Worm (Caenorhabditis elegans) whole organism, L4 larva: ENCODE results near the gene slc-25A10.

Source experiments
- F10B5.3 ChIP-seq: sonication (generic microtip); optimal IDR thresholded peaks from 2 replicates; lab custom pipeline; 2016; ENCODE audit warnings: mild to moderate bottlenecking, missing genetic modification characterization, missing compliant biosample characterization
- F44E2.7 ChIP-seq: fragments of 200-800 bp; sonication (Bioruptor generic); IDR thresholded peaks from 2 replicates; pipeline ENCODE4 v2.1.2; 2022; ENCODE audit warnings: missing genetic modification characterization, missing compliant biosample characterization
- T26A8.4 ChIP-seq: fragments of 200-800 bp; sonication (Bioruptor generic); IDR thresholded peaks from 2 replicates; pipeline ENCODE4 v1.3.6; 2022; ENCODE audit warnings: missing genetic modification characterization, missing compliant biosample characterization
- ZK546.5 ChIP-seq, 2 experiments: sonication (generic microtip); optimal IDR thresholded peaks; 2 replicates each; lab custom pipeline; 2017; ENCODE audit warnings: missing biosample characterization in 2 of 2, missing genetic modification characterization in 2 of 2
- aha-1 ChIP-seq: fragments of 150-350 bp; peaks from one replicate; lab custom pipeline; 2014; ENCODE audit warnings: missing biosample characterization, missing genetic modification characterization
- ama-1 ChIP-seq: fragments of 150-350 bp; optimal IDR thresholded peaks from 2 replicates; lab custom pipeline; 2014; ENCODE audit warnings: inconsistent platforms, mixed read lengths
- attf-4 ChIP-seq: sonication (generic microtip); optimal IDR thresholded peaks from 3 replicates; lab custom pipeline; 2017; ENCODE audit warnings: missing biosample characterization, missing genetic modification characterization
- daf-16 ChIP-seq, 3 experiments: sonication (generic microtip); optimal IDR thresholded peaks; 2 replicates each; lab custom pipeline; 2016 to 2017; ENCODE audit warnings: missing genetic modification characterization in 3 of 3, missing genetic modification reagents in 3 of 3, mild to moderate bottlenecking in 2 of 3, missing compliant biosample characterization in 2 of 3, missing biosample characterization in 1 of 3, moderate library complexity in 1 of 3
- daf-8 ChIP-seq: fragments of 200-800 bp; sonication (Bioruptor generic); IDR thresholded peaks from 2 replicates; pipeline ENCODE4 v1.3.6; 2022; ENCODE audit warnings: missing genetic modification characterization, missing compliant biosample characterization
- dmd-6 ChIP-seq: fragments of 200-800 bp; sonication (Bioruptor generic); IDR thresholded peaks from 2 replicates; pipeline ENCODE4 v1.3.6; 2022; ENCODE audit warnings: missing genetic modification reagents, missing genetic modification characterization, missing compliant biosample characterization
- dpl-1 ChIP-seq: fragments of 150-350 bp; optimal IDR thresholded peaks from 2 replicates; lab custom pipeline; 2014; ENCODE audit warnings: missing biosample characterization, missing genetic modification reagents, missing genetic modification characterization
- duxl-1 ChIP-seq: sonication (generic microtip); optimal IDR thresholded peaks from 2 replicates; lab custom pipeline; 2016; ENCODE audit warnings: mild to moderate bottlenecking, missing genetic modification characterization, moderate library complexity, missing compliant biosample characterization; ENCODE audit not compliant: poor library complexity
- dve-1 ChIP-seq: sonication (generic microtip); optimal IDR thresholded peaks from 2 replicates; lab custom pipeline; 2017; ENCODE audit warnings: antibody characterized with exemption, mild to moderate bottlenecking, missing genetic modification characterization, missing compliant biosample characterization; ENCODE audit not compliant: insufficient read depth
- fkh-10 ChIP-seq: fragments of 150-350 bp; optimal IDR thresholded peaks from 2 replicates; lab custom pipeline; 2014; ENCODE audit warnings: missing biosample characterization, missing genetic modification reagents, missing genetic modification characterization
- fos-1 ChIP-seq: fragments of 150-350 bp; optimal IDR thresholded peaks from 2 replicates; lab custom pipeline; 2014; ENCODE audit warnings: missing biosample characterization, missing genetic modification characterization
- hif-1 ChIP-seq, 2 experiments: sonication (generic microtip); optimal IDR thresholded peaks; 2 replicates each; lab custom pipeline; 2016 to 2017; ENCODE audit warnings: missing compliant biosample characterization in 2 of 2, missing genetic modification characterization in 2 of 2, missing genetic modification reagents in 2 of 2, missing genotype in 2 of 2, mild to moderate bottlenecking in 1 of 2
- hlh-11 ChIP-seq: fragments of 200-800 bp; sonication (Bioruptor generic); optimal IDR thresholded peaks from 2 replicates; lab custom pipeline; 2018; ENCODE audit warnings: mild to moderate bottlenecking, missing genetic modification characterization, missing compliant biosample characterization
- hlh-30 ChIP-seq: sonication (generic microtip); optimal IDR thresholded peaks from 2 replicates; lab custom pipeline; 2017; ENCODE audit warnings: antibody characterized with exemption, mild to moderate bottlenecking, missing genetic modification characterization, missing compliant biosample characterization; ENCODE audit not compliant: insufficient read depth
- hmg-1.1 ChIP-seq: fragments of 200-800 bp; sonication (Bioruptor generic); IDR thresholded peaks from 2 replicates; pipeline ENCODE4 v1.3.6; 2022; ENCODE audit warnings: missing genetic modification reagents, missing genetic modification characterization, missing compliant biosample characterization
- lim-7 ChIP-seq: fragments of 200-800 bp; sonication (Bioruptor generic); IDR thresholded peaks from 2 replicates; pipeline ENCODE4 v1.3.6; 2022; ENCODE audit warnings: missing genetic modification characterization, missing compliant biosample characterization
- lin-1 ChIP-seq: fragments of 200-800 bp; sonication (Bioruptor generic); IDR thresholded peaks from 2 replicates; pipeline ENCODE4 v1.3.6; 2022; ENCODE audit warnings: missing genetic modification reagents, missing genetic modification characterization, missing compliant biosample characterization
- lin-13 ChIP-seq: fragments of 150-350 bp; optimal IDR thresholded peaks from 2 replicates; lab custom pipeline; 2014; ENCODE audit warnings: missing biosample characterization, missing genetic modification reagents, missing genetic modification characterization
- lin-38 ChIP-seq: fragments of 200-800 bp; sonication (Bioruptor generic); IDR thresholded peaks from 2 replicates; pipeline ENCODE4 v1.3.6; 2022; ENCODE audit warnings: missing genetic modification reagents, missing genetic modification characterization, missing compliant biosample characterization
- lsy-2 ChIP-seq, 2 experiments: fragments of 150-350 bp in 1 of 2; sonication (generic microtip) in 1 of 2; optimal IDR thresholded peaks; 2 replicates each; lab custom pipeline; 2014 to 2017; ENCODE audit warnings: missing biosample characterization in 2 of 2, missing genetic modification characterization in 2 of 2
- madf-9 ChIP-seq: fragments of 200-800 bp; sonication (Bioruptor generic); conservative IDR thresholded peaks from 2 replicates; pipeline ENCODE4 v1.3.6; 2022; ENCODE audit warnings: missing genetic modification reagents, missing genetic modification characterization, missing compliant biosample characterization
- mdl-1 ChIP-seq, 2 experiments: fragments of 150-350 bp in 1 of 2; sonication (generic microtip) in 1 of 2; optimal IDR thresholded peaks; 2 replicates each; lab custom pipeline; 2014 to 2017; ENCODE audit warnings: missing biosample characterization in 2 of 2, missing genetic modification characterization in 2 of 2
- mdt-29 ChIP-seq: fragments of 200-800 bp; sonication (Bioruptor generic); IDR thresholded peaks from 2 replicates; pipeline ENCODE4 v1.3.6; 2022; ENCODE audit warnings: missing genetic modification reagents, missing genetic modification characterization, missing compliant biosample characterization
- mep-1 ChIP-seq: fragments of 150-350 bp; sonication (generic microtip); optimal IDR thresholded peaks from 3 replicates; lab custom pipeline; 2014; ENCODE audit warnings: missing biosample characterization, missing genetic modification characterization
- mxl-2 ChIP-seq: fragments of 200-800 bp; sonication (Bioruptor generic); conservative IDR thresholded peaks from 2 replicates; pipeline ENCODE4 v1.3.6; 2022; ENCODE audit warnings: missing genetic modification reagents, missing genetic modification characterization, missing compliant biosample characterization
- nhr-11 ChIP-seq: fragments of 150-350 bp; optimal IDR thresholded peaks from 2 replicates; lab custom pipeline; 2014; ENCODE audit warnings: missing biosample characterization, missing genetic modification characterization
- nhr-28 ChIP-seq: fragments of 150-350 bp; optimal IDR thresholded peaks from 2 replicates; lab custom pipeline; 2014; ENCODE audit warnings: missing biosample characterization, missing genetic modification characterization
- nhr-48 ChIP-seq: sonication (generic microtip); optimal IDR thresholded peaks from 2 replicates; lab custom pipeline; 2016; ENCODE audit warnings: mild to moderate bottlenecking, missing genetic modification characterization, missing compliant biosample characterization
- nhr-76 ChIP-seq: fragments of 150-350 bp; optimal IDR thresholded peaks from 2 replicates; lab custom pipeline; 2014; ENCODE audit warnings: missing biosample characterization, missing genetic modification characterization
- pha-4 ChIP-seq, 2 experiments: fragments of 150-350 bp in 1 of 2; fragments of 200-800 bp in 1 of 2; sonication (Bioruptor generic) in 1 of 2; IDR thresholded peaks in 1 of 2; optimal IDR thresholded peaks in 1 of 2; 2 replicates each; pipeline versions ENCODE4 v1.3.6 to Lab custom; 2014 to 2022; ENCODE audit warnings: missing genetic modification characterization in 2 of 2, missing genetic modification reagents in 2 of 2, missing biosample characterization in 1 of 2, missing compliant biosample characterization in 1 of 2
- set-16 ChIP-seq: fragments of 200-800 bp; sonication (Bioruptor generic); IDR thresholded peaks from 2 replicates; pipeline ENCODE4 v1.3.6; 2022; ENCODE audit warnings: missing genetic modification reagents, missing genetic modification characterization, missing compliant biosample characterization
- spr-1 ChIP-seq: sonication (generic microtip); optimal IDR thresholded peaks from 2 replicates; lab custom pipeline; 2016; ENCODE audit warnings: mild to moderate bottlenecking, missing genetic modification characterization, missing compliant biosample characterization
- tag-97 ChIP-seq: fragments of 200-800 bp; sonication (Bioruptor generic); IDR thresholded peaks from 2 replicates; pipeline ENCODE4 v1.3.6; 2022; ENCODE audit warnings: missing genetic modification characterization, missing compliant biosample characterization
- tra-1 ChIP-seq: fragments of 200-800 bp; sonication (Bioruptor generic); IDR thresholded peaks from 2 replicates; pipeline ENCODE4 v1.3.6; 2022; ENCODE audit warnings: missing genetic modification reagents, missing genetic modification characterization, missing compliant biosample characterization
- unc-62 ChIP-seq, 3 experiments: fragments of 150-350 bp in 1 of 3; sonication (generic microtip); optimal IDR thresholded peaks in 2 of 3; peaks in 1 of 3; 1 replicate in 1 of 3; 2 replicates in 2 of 3; lab custom pipeline; 2014 to 2017; ENCODE audit warnings: missing biosample characterization in 3 of 3, missing genetic modification characterization in 3 of 3, missing genetic modification reagents in 3 of 3, missing genotype in 1 of 3
- zag-1 ChIP-seq: fragments of 150-350 bp; optimal IDR thresholded peaks from 2 replicates; lab custom pipeline; 2014; ENCODE audit warnings: missing biosample characterization, missing genetic modification characterization
- ztf-11 ChIP-seq: fragments of 150-350 bp; optimal IDR thresholded peaks from 2 replicates; lab custom pipeline; 2014; ENCODE audit warnings: missing biosample characterization, missing genetic modification characterization

Gene slc-25A10

ce11 chrX:6747906-6748356, 22.5 kb upstream of the slc-25A10 start (continued):
- peak; percentile 33 for TF ChIP-seq F10B5.3 (tag; lab: Kevin White, UChicago)
- peak; percentile 83 for TF ChIP-seq mxl-2 (GFP tag; lab: Robert Waterston, UW)
- TF ChIP-seq nhr-76 (tag; lab: Kevin White, UChicago), result no peak
- TF ChIP-seq aha-1 (tag; lab: Kevin White, UChicago), result peak; percentile 95
- TF ChIP-seq T26A8.4, result 0 out of 2 replicates have a peak, but pooled peaks have one; percentile 18
- TF ChIP-seq duxl-1 (tag; lab: Kevin White, UChicago), result peak; percentile 19
- peak; percentile 65; the same call in 1 of the 2 replicates for TF ChIP-seq tra-1 (GFP tag; lab: Robert Waterston, UW)
- peak in 1 of 2 experiments; percentile 99 for TF ChIP-seq mdl-1 (tag; optimal IDR thresholded peaks at IDR 0.05; lab: Kevin White, UChicago)
- TF ChIP-seq dmd-6 (GFP tag; lab: Robert Waterston, UW), result peak; percentile 97
- TF ChIP-seq unc-62 (GFP tag; optimal IDR thresholded peaks at IDR 0.05 in 1 of 2; lab: Kevin White, UChicago), result peak in 1 of 2 experiments; percentile 49
- TF ChIP-seq unc-62 (tag; optimal IDR thresholded peaks at IDR 0.05; lab: Kevin White, UChicago), result no peak
- peak; percentile 94 for TF ChIP-seq nhr-48
- peak; percentile 45 for TF ChIP-seq lin-38 (GFP tag; lab: Robert Waterston, UW)
- TF ChIP-seq fos-1, result no peak
- no peak for TF ChIP-seq tag-97 (GFP tag; lab: Robert Waterston, UW)
- peak; percentile 41 for TF ChIP-seq mep-1 (tag; lab: Kevin White, UChicago)
- TF ChIP-seq hlh-11 (tag; lab: Kevin White, UChicago), result peak; percentile 95
- no peak for TF ChIP-seq daf-8 (GFP tag; lab: Robert Waterston, UW)
- TF ChIP-seq set-16, result peak; percentile 39
- TF ChIP-seq lsy-2 (tag; optimal IDR thresholded peaks at IDR 0.05; lab: Kevin White, UChicago), result peak in 1 of 2 experiments; percentile 45

- TF ChIP-seq pha-4 (GFP tag; IDR thresholded peaks at IDR 0.05; lab: Robert Waterston, UW), result no peak
- TF ChIP-seq pha-4 (tag; optimal IDR thresholded peaks at IDR 0.05; lab: Kevin White, UChicago), result peak; percentile 34
- TF ChIP-seq fkh-10 (GFP tag; lab: Kevin White, UChicago), result no peak
- 0 out of 2 replicates have a peak, but pooled peaks have one; percentile 4 for TF ChIP-seq mdt-29
- TF ChIP-seq aha-1 (tag; lab: Kevin White, UChicago), result peak; percentile 97
- no peak for TF ChIP-seq lim-7 (GFP tag; lab: Robert Waterston, UW)
- TF ChIP-seq mdl-1 (tag; optimal IDR thresholded peaks at IDR 0.05; lab: Kevin White, UChicago), result peak in 1 of 2 experiments; percentile 89
- TF ChIP-seq attf-4 (tag; lab: Kevin White, UChicago), result no peak
- peak in 1 of 2 experiments; percentile 14 for TF ChIP-seq lsy-2 (tag; optimal IDR thresholded peaks at IDR 0.05; lab: Kevin White, UChicago)
- 0 out of 2 replicates have a peak, but pooled peaks have one; percentile 11 for TF ChIP-seq hmg-1.1 (GFP tag; lab: Robert Waterston, UW)
- peak; percentile 7 for TF ChIP-seq dve-1 (tag; lab: Kevin White, UChicago)
- peak in 1 of 2 experiments; percentile 31 for TF ChIP-seq unc-62 (GFP tag; optimal IDR thresholded peaks at IDR 0.05 in 1 of 2; lab: Kevin White, UChicago)
- TF ChIP-seq unc-62 (tag; optimal IDR thresholded peaks at IDR 0.05; lab: Kevin White, UChicago), result no peak
- TF ChIP-seq hif-1 (tag; optimal IDR thresholded peaks at IDR 0.05; lab: Kevin White, UChicago), result peak in 1 of 2 experiments; percentile 64
- TF ChIP-seq hlh-30, result peak; percentile 54
- peak; percentile 29; the same call in 1 of the 2 replicates for TF ChIP-seq lin-38 (GFP tag; lab: Robert Waterston, UW)
- TF ChIP-seq ama-1 (lab: Kevin White, UChicago), result peak; percentile 46
These were observed 21.4 kb upstream of the slc-25A10 start for ce11 chrX:6746849-6747248.

DNA sequence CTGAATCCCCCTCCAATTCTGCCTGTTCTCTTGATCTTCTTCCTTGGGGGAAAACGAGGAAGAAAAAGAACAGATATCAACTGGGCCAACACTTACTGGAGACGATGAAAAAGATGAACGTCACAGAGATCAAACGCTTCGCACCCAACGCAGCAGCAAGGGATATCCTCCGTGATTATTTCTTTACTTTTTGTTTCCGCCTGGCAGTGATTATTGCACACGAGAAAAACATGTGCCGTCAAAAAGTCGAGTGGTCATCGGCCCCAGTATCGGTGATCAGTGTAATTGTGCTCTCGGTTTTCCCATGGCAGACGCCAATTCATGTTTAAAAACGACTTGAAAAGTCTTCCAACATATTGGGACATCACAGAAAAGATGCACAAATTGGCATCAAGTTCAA, 20.0 kb upstream of the slc-25A10 start:
- TF ChIP-seq dpl-1 (GFP tag; lab: Kevin White, UChicago) (no peak), mdl-1 (tag; optimal IDR thresholded peaks at IDR 0.05; lab: Kevin White, UChicago) (peak in 1 of 2 experiments; percentile 93), dmd-6 (GFP tag; lab: Robert Waterston, UW) (0 out of 2 replicates have a peak, but pooled peaks have one; percentile 11), hlh-11 (tag; lab: Kevin White, UChicago) (peak; percentile 70), nhr-11 (tag; lab: Kevin White, UChicago) (peak; percentile 77), ztf-11 (no peak), spr-1 (no peak), hif-1 (tag; optimal IDR thresholded peaks at IDR 0.05; lab: Kevin White, UChicago) (peak in 1 of 2 experiments; percentile 4), daf-16 (GFP tag; optimal IDR thresholded peaks at IDR 0.05; lab: Kevin White, UChicago) (peak in 1 of 2 experiments; percentile 50), daf-16 (tag; optimal IDR thresholded peaks at IDR 0.05; lab: Kevin White, UChicago) (no peak), ZK546.5 (tag; optimal IDR thresholded peaks at IDR 0.05; lab: Kevin White, UChicago) (no peak), lin-1 (GFP tag; lab: Robert Waterston, UW) (no peak), nhr-28 (tag; lab: Kevin White, UChicago) (peak; percentile 0), mxl-2 (GFP tag; lab: Robert Waterston, UW) (peak; percentile 40; the same call in 1 of the 2 replicates), F44E2.7 (GFP tag; lab: Robert Waterston, UW) (no peak), zag-1 (tag; lab: Kevin White, UChicago) (no peak), hlh-30 (peak; percentile 74), madf-9 (GFP tag; lab: Robert Waterston, UW) (0 out of 2 replicates have a peak, but pooled peaks have one; percentile 8), lin-13 (GFP tag; lab: Kevin White, UChicago) (no peak)
